Worm (Caenorhabditis elegans) whole organism, L4 larva: ENCODE results near the gene K11H12.10.

Experiments
- F49E8.2 ChIP-seq: sonication (generic microtip); optimal IDR thresholded peaks from 2 replicates; lab custom pipeline; 2016; ENCODE audit warnings: missing compliant biosample characterization, mild to moderate bottlenecking, missing genetic modification characterization, borderline replicate concordance
- aha-1 ChIP-seq: fragments of 150-350 bp; peaks from one replicate; lab custom pipeline; 2014; ENCODE audit warnings: missing biosample characterization, missing genetic modification characterization
- ceh-28 ChIP-seq: fragments of 150-350 bp; optimal IDR thresholded peaks from 2 replicates; lab custom pipeline; 2014; ENCODE audit warnings: missing biosample characterization, missing genetic modification reagents, missing genetic modification characterization
- fkh-10 ChIP-seq: fragments of 150-350 bp; optimal IDR thresholded peaks from 2 replicates; lab custom pipeline; 2014; ENCODE audit warnings: missing biosample characterization, missing genetic modification reagents, missing genetic modification characterization
- hif-1 ChIP-seq, 2 experiments: sonication (generic microtip); optimal IDR thresholded peaks; 2 replicates each; lab custom pipeline; 2016 to 2017; ENCODE audit warnings: missing compliant biosample characterization in 2 of 2, missing genetic modification characterization in 2 of 2, missing genetic modification reagents in 2 of 2, missing genotype in 2 of 2, mild to moderate bottlenecking in 1 of 2
- mdl-1 ChIP-seq, 2 experiments: fragments of 150-350 bp in 1 of 2; sonication (generic microtip) in 1 of 2; optimal IDR thresholded peaks; 2 replicates each; lab custom pipeline; 2014 to 2017; ENCODE audit warnings: missing biosample characterization in 2 of 2, missing genetic modification characterization in 2 of 2
- mdt-29 ChIP-seq: fragments of 200-800 bp; sonication (Bioruptor generic); IDR thresholded peaks from 2 replicates; pipeline ENCODE4 v1.3.6; 2022; ENCODE audit warnings: missing genetic modification reagents, missing genetic modification characterization, missing compliant biosample characterization
- zip-2 ChIP-seq: fragments of 150-350 bp; optimal IDR thresholded peaks from 2 replicates; lab custom pipeline; 2014; ENCODE audit warnings: missing biosample characterization, missing genetic modification characterization

- TF ChIP-seq hif-1 (tag; optimal IDR thresholded peaks at IDR 0.05; lab: Kevin White, UChicago) (no peak), mdt-29 (GFP tag; lab: Robert Waterston, UW) (no peak), ceh-28 (no peak), F49E8.2 (tag; lab: Kevin White, UChicago) (no peak), fkh-10 (no peak), mdl-1 (tag; optimal IDR thresholded peaks at IDR 0.05; lab: Kevin White, UChicago) (no peak), zip-2 (tag; lab: Kevin White, UChicago) (no peak), aha-1 (tag; lab: Kevin White, UChicago) (no peak)
These were observed 48.6 kb upstream of the K11H12.10 start, which contains the start of gene nhr-76 for ce11 chrIV:627237-627636.
